Worm (Caenorhabditis elegans) whole organism, mixed stage, embryonic: ENCODE data around the gene F29A7.6.
A peak's percentile ranks its signal among the peaks of the same experiment; 100 is the strongest.

ENCODE experiments used
- M03D4.4 ChIP-seq: sonication (generic microtip); optimal IDR thresholded peaks from 2 replicates; lab custom pipeline; 2017; ENCODE audit warnings: mild to moderate bottlenecking, missing genetic modification characterization, missing compliant biosample characterization
- bed-3 ChIP-seq: fragments of 200-800 bp; sonication (Bioruptor generic); optimal IDR thresholded peaks from 3 replicates; lab custom pipeline; 2018; ENCODE audit warnings: mild to moderate bottlenecking, missing genetic modification characterization, moderate library complexity, missing compliant biosample characterization
- blmp-1 ChIP-seq: fragments of 150-350 bp; optimal IDR thresholded peaks from 2 replicates; lab custom pipeline; 2014; ENCODE audit warnings: missing biosample characterization, missing genetic modification characterization
- ceh-43 ChIP-seq: fragments of 200-800 bp; sonication (Bioruptor generic); optimal IDR thresholded peaks from 2 replicates; lab custom pipeline; 2018; ENCODE audit warnings: mild to moderate bottlenecking, missing genetic modification characterization, moderate library complexity, missing compliant biosample characterization
- ces-1 ChIP-seq: fragments of 150-350 bp; optimal IDR thresholded peaks from 2 replicates; lab custom pipeline; 2014; ENCODE audit warnings: missing biosample characterization, missing genetic modification reagents, missing genetic modification characterization
- cnd-1 ChIP-seq: fragments of 200-800 bp; sonication (Bioruptor generic); optimal IDR thresholded peaks from 2 replicates; lab custom pipeline; 2018; ENCODE audit warnings: mild to moderate bottlenecking, missing genetic modification characterization, missing compliant biosample characterization
- drap-1 ChIP-seq: fragments of 200-800 bp; sonication (Bioruptor generic); optimal IDR thresholded peaks from 3 replicates; lab custom pipeline; 2018; ENCODE audit warnings: mild to moderate bottlenecking, missing genetic modification characterization, missing compliant biosample characterization
- elt-1 ChIP-seq: sonication (generic microtip); optimal IDR thresholded peaks from 2 replicates; lab custom pipeline; 2017; ENCODE audit warnings: missing genetic modification characterization, mild to moderate bottlenecking, missing compliant biosample characterization, antibody characterized with exemption, moderate library complexity, borderline replicate concordance; ENCODE audit not compliant: insufficient read depth
- elt-3 ChIP-seq: fragments of 150-350 bp; optimal IDR thresholded peaks from 2 replicates; lab custom pipeline; 2014; ENCODE audit warnings: missing biosample characterization, missing genetic modification characterization
- flh-1 ChIP-seq: fragments of 200-800 bp; sonication (Bioruptor generic); optimal IDR thresholded peaks from 2 replicates; lab custom pipeline; 2018; ENCODE audit warnings: mild to moderate bottlenecking, missing genetic modification characterization, moderate library complexity, missing compliant biosample characterization
- ham-2 ChIP-seq: fragments of 200-800 bp; sonication (Bioruptor generic); optimal IDR thresholded peaks from 2 replicates; lab custom pipeline; 2018; ENCODE audit warnings: mild to moderate bottlenecking, missing genetic modification characterization, missing compliant biosample characterization
- hlh-1 ChIP-seq: fragments of 150-350 bp; optimal IDR thresholded peaks from 2 replicates; lab custom pipeline; 2014; ENCODE audit warnings: missing biosample characterization, missing genetic modification reagents, missing genetic modification characterization
- lin-13 ChIP-seq: fragments of 150-350 bp; optimal IDR thresholded peaks from 2 replicates; lab custom pipeline; 2014; ENCODE audit warnings: missing biosample characterization, missing genetic modification characterization
- lin-32 ChIP-seq: fragments of 200-800 bp; sonication (Bioruptor generic); optimal IDR thresholded peaks from 2 replicates; lab custom pipeline; 2018; ENCODE audit warnings: mild to moderate bottlenecking, missing genetic modification characterization, missing compliant biosample characterization
- lsy-2 ChIP-seq: fragments of 150-350 bp; optimal IDR thresholded peaks from 2 replicates; lab custom pipeline; 2014; ENCODE audit warnings: missing biosample characterization, missing genetic modification characterization
- mab-5 ChIP-seq: fragments of 150-350 bp; optimal IDR thresholded peaks from 2 replicates; lab custom pipeline; 2014; ENCODE audit warnings: missing biosample characterization, missing genetic modification characterization
- mep-1 ChIP-seq: fragments of 150-350 bp; optimal IDR thresholded peaks from 2 replicates; lab custom pipeline; 2017; ENCODE audit warnings: missing biosample characterization, missing genetic modification reagents, missing genetic modification characterization, inconsistent platforms
- mls-2 ChIP-seq: sonication (generic microtip); optimal IDR thresholded peaks from 2 replicates; lab custom pipeline; 2016; ENCODE audit warnings: mild to moderate bottlenecking, missing genetic modification characterization, moderate library complexity, missing compliant biosample characterization
- nhr-12 ChIP-seq: fragments of 150-350 bp; optimal IDR thresholded peaks from 2 replicates; lab custom pipeline; 2014; ENCODE audit warnings: missing biosample characterization, missing genetic modification characterization
- nhr-2 ChIP-seq: fragments of 150-350 bp; optimal IDR thresholded peaks from 2 replicates; lab custom pipeline; 2014; ENCODE audit warnings: missing biosample characterization, missing genetic modification characterization
- nhr-237 ChIP-seq: fragments of 150-350 bp; optimal IDR thresholded peaks from 2 replicates; lab custom pipeline; 2014; ENCODE audit warnings: missing biosample characterization, missing genetic modification characterization
- nhr-28 ChIP-seq: fragments of 150-350 bp; optimal IDR thresholded peaks from 2 replicates; lab custom pipeline; 2014; ENCODE audit warnings: missing biosample characterization, missing genetic modification characterization
- nhr-76 ChIP-seq: sonication (generic microtip); optimal IDR thresholded peaks from 2 replicates; lab custom pipeline; 2017; ENCODE audit warnings: missing biosample characterization, missing genetic modification characterization
- pha-4 ChIP-seq: fragments of 150-350 bp; optimal IDR thresholded peaks from 2 replicates; lab custom pipeline; 2018; ENCODE audit warnings: missing biosample characterization, missing genetic modification reagents, missing genetic modification characterization
- sem-2 ChIP-seq: fragments of 200-800 bp; sonication (Bioruptor generic); optimal IDR thresholded peaks from 2 replicates; lab custom pipeline; 2018; ENCODE audit warnings: mild to moderate bottlenecking, missing genetic modification characterization, missing compliant biosample characterization
- sptf-1 ChIP-seq: sonication (generic microtip); optimal IDR thresholded peaks from 2 replicates; lab custom pipeline; 2017; ENCODE audit warnings: mild to moderate bottlenecking, missing genetic modification characterization, moderate library complexity, missing compliant biosample characterization
- tbx-8 ChIP-seq: fragments of 200-800 bp; sonication (Bioruptor generic); optimal IDR thresholded peaks from 2 replicates; lab custom pipeline; 2018; ENCODE audit warnings: mild to moderate bottlenecking, missing genetic modification characterization, moderate library complexity, missing compliant biosample characterization
- unc-120 ChIP-seq: sonication (generic microtip); optimal IDR thresholded peaks from 2 replicates; lab custom pipeline; 2017; ENCODE audit warnings: missing genetic modification characterization, missing compliant biosample characterization; ENCODE audit not compliant: poor library complexity, severe bottlenecking
- unc-39 ChIP-seq: fragments of 150-350 bp; optimal IDR thresholded peaks from 2 replicates; lab custom pipeline; 2014; ENCODE audit warnings: missing biosample characterization, missing genetic modification characterization
- unc-62 ChIP-seq: fragments of 150-350 bp; optimal IDR thresholded peaks from 2 replicates; lab custom pipeline; 2014; ENCODE audit warnings: missing biosample characterization, missing genetic modification reagents, missing genetic modification characterization
- zip-8 ChIP-seq: fragments of 150-350 bp; optimal IDR thresholded peaks from 2 replicates; lab custom pipeline; 2014; ENCODE audit warnings: missing biosample characterization, missing genetic modification characterization
- ztf-11 ChIP-seq: fragments of 150-350 bp; optimal IDR thresholded peaks from 2 replicates; lab custom pipeline; 2014; ENCODE audit warnings: missing biosample characterization, missing genetic modification characterization

The F29A7.6 gene

DNA sequence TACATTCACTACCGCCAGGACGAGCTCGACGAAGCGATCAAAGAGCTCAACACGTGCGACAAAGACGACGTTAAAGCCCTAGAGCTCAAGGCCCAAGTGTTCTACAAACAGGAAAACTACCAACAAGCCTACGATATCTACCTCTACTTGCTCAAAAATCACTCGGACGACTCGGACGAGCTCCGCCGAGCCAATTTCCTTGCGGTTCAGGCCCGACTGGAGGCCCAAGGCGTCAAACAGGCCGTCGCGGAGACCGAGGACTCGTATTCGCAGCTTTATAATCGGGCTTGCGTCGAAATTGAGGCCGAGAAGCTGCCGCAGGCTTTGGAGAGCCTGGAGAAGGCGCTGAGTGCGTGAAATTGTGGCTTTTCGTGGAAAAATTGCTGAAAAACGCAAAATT is 35.4 kb upstream of the F29A7.6 start:
- TF ChIP-seq lin-32 (no peak), nhr-237 (tag; lab: Kevin White, UChicago) (no peak), tbx-8 (GFP tag; lab: Kevin White, UChicago) (no peak), drap-1 (no peak), sem-2 (GFP tag; lab: Kevin White, UChicago) (no peak), ham-2 (GFP tag; lab: Kevin White, UChicago) (no peak), ztf-11 (tag; lab: Kevin White, UChicago) (no peak), unc-39 (tag; lab: Kevin White, UChicago) (no peak), ceh-43 (no peak), nhr-28 (tag; lab: Kevin White, UChicago) (no peak), elt-1 (no peak), nhr-2 (no peak)
- TF ChIP-seq, all 35 proteins: peak for 0

DNA sequence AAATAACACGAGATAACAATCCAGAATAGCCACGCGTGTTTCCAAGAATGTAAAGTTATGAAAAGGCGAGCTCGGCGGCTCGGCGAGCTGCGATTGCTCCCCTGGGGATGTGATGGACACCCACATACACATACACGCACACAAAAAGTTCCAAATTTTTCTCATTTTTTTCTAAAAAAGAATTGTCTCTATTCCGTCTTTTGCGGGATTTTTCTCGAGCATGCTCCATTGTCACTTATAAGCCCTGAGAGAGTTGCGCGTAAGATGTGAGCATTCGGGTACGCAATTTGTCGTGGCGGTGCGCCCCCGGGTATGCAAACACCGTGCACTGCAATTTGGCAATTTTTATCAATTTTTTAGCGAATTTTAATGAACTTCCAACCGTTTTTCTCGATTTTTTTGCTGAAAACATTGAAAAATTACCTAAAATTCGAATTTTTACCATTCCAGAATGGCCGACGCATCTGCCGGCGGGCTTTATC is 34.7 kb upstream of the F29A7.6 start, which contains the start of the genes F08D12.12 and srpa-72:
TSS of gene F08D12.12 (minus strand) at position 51 of the 482 bp plus-strand sequence.
TSS of gene srpa-72 (plus strand) at position 451 of the 482 bp plus-strand sequence.
- TF ChIP-seq hlh-1 (tag; lab: Kevin White, UChicago) (no peak), unc-120 (tag; lab: Kevin White, UChicago) (peak; percentile 7), lsy-2 (peak; percentile 10), ces-1 (GFP tag; lab: Kevin White, UChicago) (no peak), lin-13 (tag; lab: Kevin White, UChicago) (no peak), cnd-1 (no peak), ztf-11 (tag; lab: Kevin White, UChicago) (no peak), M03D4.4 (tag; lab: Kevin White, UChicago) (no peak), nhr-76 (tag; lab: Kevin White, UChicago) (no peak), nhr-2 (no peak), nhr-237 (tag; lab: Kevin White, UChicago) (no peak), bed-3 (GFP tag; lab: Kevin White, UChicago) (no peak), pha-4 (tag; lab: Kevin White, UChicago) (peak; percentile 45), nhr-28 (tag; lab: Kevin White, UChicago) (no peak), ham-2 (GFP tag; lab: Kevin White, UChicago) (no peak)

- TF ChIP-seq mab-5 (tag; lab: Kevin White, UChicago) (no peak), nhr-2 (no peak), hlh-1 (tag; lab: Kevin White, UChicago) (no peak), unc-39 (tag; lab: Kevin White, UChicago) (no peak), nhr-76 (tag; lab: Kevin White, UChicago) (no peak), lsy-2 (no peak), elt-3 (tag; lab: Kevin White, UChicago) (no peak), mep-1 (tag; lab: Kevin White, UChicago) (no peak), unc-120 (tag; lab: Kevin White, UChicago) (no peak), lin-32 (no peak), sem-2 (GFP tag; lab: Kevin White, UChicago) (no peak), unc-62 (GFP tag; lab: Kevin White, UChicago) (no peak), lin-13 (tag; lab: Kevin White, UChicago) (no peak), elt-1 (no peak)
These were observed 33.4 kb upstream of the F29A7.6 start for ce11 chrII:2785787-2786186.

ce11 chrII:2783380-2783779 is 31.0 kb upstream of the F29A7.6 start:
- TF ChIP-seq pha-4 (tag; lab: Kevin White, UChicago), result no peak

DNA sequence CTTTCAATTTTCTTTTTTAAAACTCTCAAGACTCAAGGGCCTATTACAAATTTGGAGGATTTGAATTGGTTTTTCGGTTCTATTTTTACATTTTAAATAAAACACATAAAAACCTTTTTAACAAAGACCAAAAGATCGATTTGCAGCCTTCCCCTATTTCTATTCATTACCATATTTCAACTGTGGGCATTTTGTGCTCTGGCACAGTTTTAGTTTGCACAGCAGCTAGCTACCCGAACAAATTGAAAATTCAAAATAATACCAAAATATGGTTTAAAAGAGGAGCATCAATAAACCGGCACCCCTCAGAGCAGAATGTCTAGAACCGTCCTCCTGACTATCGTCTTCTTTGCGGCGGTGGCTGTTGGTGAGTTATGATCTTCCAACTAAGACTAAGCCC is 28.9 kb upstream of the F29A7.6 start, which contains the start of gene F08D12.2:
TSS of gene F08D12.2 (plus strand) at position 301 of the 400 bp plus-strand sequence.
- TF ChIP-seq zip-8 (tag; lab: Kevin White, UChicago) (no peak), nhr-2 (no peak), tbx-8 (GFP tag; lab: Kevin White, UChicago) (no peak), M03D4.4 (tag; lab: Kevin White, UChicago) (no peak), lin-32 (no peak), pha-4 (tag; lab: Kevin White, UChicago) (no peak), drap-1 (no peak), nhr-12 (tag; lab: Kevin White, UChicago) (no peak), blmp-1 (no peak), mls-2 (no peak), cnd-1 (no peak), mab-5 (tag; lab: Kevin White, UChicago) (no peak), sptf-1 (tag; lab: Kevin White, UChicago) (no peak), hlh-1 (tag; lab: Kevin White, UChicago) (no peak), unc-62 (GFP tag; lab: Kevin White, UChicago) (no peak), elt-3 (tag; lab: Kevin White, UChicago) (no peak), ztf-11 (tag; lab: Kevin White, UChicago) (no peak), flh-1 (GFP tag; lab: Kevin White, UChicago) (no peak)
- TF ChIP-seq, all 35 proteins: peak for 0
